Worm (Caenorhabditis elegans): ENCODE results near the gene Y81B9A.1.
A peak's percentile ranks its signal among the peaks of the same experiment; 100 is the strongest.

Gene Y81B9A.1

ce11 chrX:9155751-9156150 lies 36.5 kb upstream of the Y81B9A.1 start:
- TF ChIP-seq tbx-8 (GFP tag; optimal IDR thresholded peaks at IDR 0.05) (no peak), ceh-43 (GFP tag; optimal IDR thresholded peaks at IDR 0.05) (no peak), unc-39 (tag; optimal IDR thresholded peaks at IDR 0.05) (no peak), hlh-1 (tag; optimal IDR thresholded peaks at IDR 0.05) (no peak), M03D4.4 (tag; optimal IDR thresholded peaks at IDR 0.05) (no peak), ham-2 (GFP tag; optimal IDR thresholded peaks at IDR 0.05) (no peak), zip-8 (tag; optimal IDR thresholded peaks at IDR 0.05) (no peak), ztf-11 (tag; optimal IDR thresholded peaks at IDR 0.05) (no peak), blmp-1 (tag; optimal IDR thresholded peaks at IDR 0.05) (no peak), ceh-83 (GFP tag; optimal IDR thresholded peaks at IDR 0.05) (no peak), ces-1 (GFP tag; optimal IDR thresholded peaks at IDR 0.05) (no peak), sem-2 (GFP tag; optimal IDR thresholded peaks at IDR 0.05) (no peak), flh-1 (GFP tag; optimal IDR thresholded peaks at IDR 0.05) (no peak), nhr-28 (tag; optimal IDR thresholded peaks at IDR 0.05) (no peak)

DNA sequence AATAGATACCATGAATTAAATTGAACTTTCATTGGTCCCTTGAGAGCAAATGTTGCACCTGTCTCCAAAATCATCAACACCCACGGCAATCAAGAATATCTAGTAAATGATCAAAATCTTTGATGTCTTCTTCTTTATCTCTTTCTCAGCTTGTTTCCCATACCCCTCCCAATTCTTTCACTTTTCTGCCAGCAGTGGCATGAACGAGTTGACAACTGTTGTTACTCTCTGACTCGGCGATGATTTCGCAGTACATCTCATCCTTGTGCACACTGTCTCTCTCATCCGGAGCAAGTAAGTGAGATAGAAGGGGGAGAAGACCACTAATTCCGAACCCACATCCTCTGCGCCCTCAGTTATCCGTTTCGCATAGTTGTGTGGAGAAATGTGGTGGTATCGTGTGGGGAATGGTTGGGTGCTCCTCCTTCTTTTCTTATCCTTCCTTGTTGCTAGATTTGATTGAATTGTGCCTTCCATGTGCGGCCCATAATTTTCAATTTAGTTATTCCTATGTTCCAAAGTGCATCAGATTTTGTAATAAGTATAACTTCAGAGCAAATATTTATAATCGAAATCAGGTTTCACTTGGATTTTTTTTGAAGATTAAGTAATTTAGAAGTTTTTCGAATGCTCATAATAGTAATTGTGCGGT lies 30.9 kb upstream of the Y81B9A.1 start:
- no peak for TF ChIP-seq mab-5 (tag; optimal IDR thresholded peaks at IDR 0.05)
- peak; percentile 66 for TF ChIP-seq unc-62 (GFP tag; optimal IDR thresholded peaks at IDR 0.05)
- TF ChIP-seq snpc-4 (tag; optimal IDR thresholded peaks at IDR 0.05): no peak
- no peak for TF ChIP-seq lin-32 (GFP tag; optimal IDR thresholded peaks at IDR 0.05)
- TF ChIP-seq ztf-11 (tag; optimal IDR thresholded peaks at IDR 0.05): no peak
- no peak for TF ChIP-seq mep-1 (tag; optimal IDR thresholded peaks at IDR 0.05)
- no peak for TF ChIP-seq mls-2 (tag; optimal IDR thresholded peaks at IDR 0.05)
- TF ChIP-seq hlh-1 (tag; optimal IDR thresholded peaks at IDR 0.05): peak; percentile 96
- no peak for TF ChIP-seq elt-1 (tag; optimal IDR thresholded peaks at IDR 0.05; ENCODE audit: borderline replicate concordance, insufficient read depth)
- TF ChIP-seq ceh-83 (GFP tag; optimal IDR thresholded peaks at IDR 0.05): no peak
- no peak for TF ChIP-seq pha-4 (tag; optimal IDR thresholded peaks at IDR 0.05)
- TF ChIP-seq lin-13 (tag; optimal IDR thresholded peaks at IDR 0.05): no peak
- no peak for TF ChIP-seq nhr-237 (tag; optimal IDR thresholded peaks at IDR 0.05)
- TF ChIP-seq ham-2 (GFP tag; optimal IDR thresholded peaks at IDR 0.05): no peak
- TF ChIP-seq unc-39 (tag; optimal IDR thresholded peaks at IDR 0.05): no peak
- TF ChIP-seq drap-1 (GFP tag; optimal IDR thresholded peaks at IDR 0.05): no peak
- TF ChIP-seq blmp-1 (tag; optimal IDR thresholded peaks at IDR 0.05): no peak
- TF ChIP-seq ceh-39 (tag; optimal IDR thresholded peaks at IDR 0.05): no peak
- TF ChIP-seq sptf-1 (tag; optimal IDR thresholded peaks at IDR 0.05): no peak
- peak; percentile 88 for TF ChIP-seq ces-1 (GFP tag; optimal IDR thresholded peaks at IDR 0.05)
- no peak for TF ChIP-seq ceh-43 (GFP tag; optimal IDR thresholded peaks at IDR 0.05)
- TF ChIP-seq nhr-2 (tag; optimal IDR thresholded peaks at IDR 0.05): no peak
- TF ChIP-seq unc-120 (tag; optimal IDR thresholded peaks at IDR 0.05; ENCODE audit: poor library complexity, severe bottlenecking): peak; percentile 73
- TF ChIP-seq lsy-2 (tag; optimal IDR thresholded peaks at IDR 0.05): no peak

DNA sequence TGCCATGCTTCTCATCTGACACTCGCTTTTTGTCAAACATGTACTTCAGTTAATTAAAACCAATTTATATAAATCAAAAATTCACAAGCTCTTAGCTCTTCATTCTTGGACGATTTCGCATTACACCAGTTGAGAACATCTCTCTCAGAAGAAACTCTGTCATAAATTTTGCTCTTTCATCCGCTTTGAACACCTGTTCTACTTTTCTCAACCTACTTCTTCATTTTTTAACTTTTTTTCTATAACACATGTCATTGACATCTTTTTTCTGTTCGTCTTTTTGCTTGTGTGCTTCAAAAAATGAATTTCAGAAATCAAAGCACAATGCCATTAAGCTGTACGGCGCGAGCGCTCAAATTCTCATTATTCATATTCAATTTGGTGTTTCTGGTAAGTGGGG lies 29.4 kb upstream of the Y81B9A.1 start, which contains the start of gene tsp-11:
TSS of gene tsp-11 (plus strand) at position 301 of the 400 bp plus-strand sequence.
- TF ChIP-seq blmp-1 (tag; optimal IDR thresholded peaks at IDR 0.05): no peak
- TF ChIP-seq flh-1 (GFP tag; optimal IDR thresholded peaks at IDR 0.05): no peak
- no peak for TF ChIP-seq sem-2 (GFP tag; optimal IDR thresholded peaks at IDR 0.05)
- no peak for TF ChIP-seq unc-62 (GFP tag; optimal IDR thresholded peaks at IDR 0.05)
- no peak for TF ChIP-seq elt-1 (tag; optimal IDR thresholded peaks at IDR 0.05; ENCODE audit: borderline replicate concordance, insufficient read depth)
- no peak for TF ChIP-seq nhr-237 (tag; optimal IDR thresholded peaks at IDR 0.05)
- no peak for TF ChIP-seq nhr-76 (tag; optimal IDR thresholded peaks at IDR 0.05)
- no peak for TF ChIP-seq ceh-39 (tag; optimal IDR thresholded peaks at IDR 0.05)
- TF ChIP-seq hlh-1 (tag; optimal IDR thresholded peaks at IDR 0.05): no peak
- no peak for TF ChIP-seq drap-1 (GFP tag; optimal IDR thresholded peaks at IDR 0.05)
- TF ChIP-seq ceh-43 (GFP tag; optimal IDR thresholded peaks at IDR 0.05): no peak
- no peak for TF ChIP-seq cnd-1 (tag; optimal IDR thresholded peaks at IDR 0.05)
- no peak for TF ChIP-seq pha-4 (tag; optimal IDR thresholded peaks at IDR 0.05)
- no peak for TF ChIP-seq mls-2 (tag; optimal IDR thresholded peaks at IDR 0.05)

DNA sequence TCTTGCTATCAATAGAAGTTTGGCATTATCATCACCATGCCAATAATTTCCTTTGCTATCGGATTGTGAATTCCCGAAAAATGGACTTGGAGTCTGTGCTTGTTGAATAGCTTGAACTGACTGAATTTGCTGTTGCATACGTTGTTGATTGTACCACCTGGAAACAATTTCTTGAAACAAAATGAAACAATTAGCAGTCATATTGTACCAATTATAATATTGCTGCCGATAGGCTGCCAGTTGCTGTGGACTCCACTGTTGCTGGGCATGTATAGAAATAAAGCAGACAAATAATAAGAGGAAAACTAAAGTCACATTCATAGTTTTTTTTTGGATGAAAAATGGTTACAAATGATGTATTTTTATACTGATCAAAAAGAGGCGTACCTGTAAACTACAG lies 25.3 kb upstream of the Y81B9A.1 start, which contains the start of gene B0563.10:
TSS of gene B0563.10 (minus strand) at position 325 of the 400 bp plus-strand sequence.
- TF ChIP-seq pha-4 (tag; optimal IDR thresholded peaks at IDR 0.05) (no peak), lin-13 (tag; optimal IDR thresholded peaks at IDR 0.05) (no peak), ham-2 (GFP tag; optimal IDR thresholded peaks at IDR 0.05) (no peak), elt-1 (tag; optimal IDR thresholded peaks at IDR 0.05; ENCODE audit: borderline replicate concordance, insufficient read depth) (no peak), nhr-2 (tag; optimal IDR thresholded peaks at IDR 0.05) (no peak)
